Fruit fly (Drosophila melanogaster) whole organism, embryonic: Measurements from ENCODE around the gene ssp5.

Experiments used
- Aef1 ChIP-seq: fragments of 200-800 bp; sonication (Bioruptor generic); IDR thresholded peaks from 3 replicates; pipeline ENCODE4 v1.3.6; 2022; ENCODE audit warnings: missing biosample characterization, missing genetic modification characterization
- Bteb2 ChIP-seq: fragments of 200-800 bp; sonication (Bioruptor generic); optimal IDR thresholded peaks from 2 replicates; lab custom pipeline; 2016; ENCODE audit warnings: missing biosample characterization, missing genetic modification characterization
- C15 ChIP-seq: fragments of 200-800 bp; sonication (Bioruptor generic); IDR thresholded peaks from 3 replicates; pipeline ENCODE4 v1.3.6; 2022; ENCODE audit warnings: missing biosample characterization, missing genetic modification characterization
- CG13624 ChIP-seq: fragments of 200-800 bp; sonication (Bioruptor generic); optimal IDR thresholded peaks from 2 replicates; lab custom pipeline; 2016; ENCODE audit warnings: missing biosample characterization, missing genetic modification characterization
- CG32772 ChIP-seq: fragments of 200-800 bp; sonication (Bioruptor generic); IDR thresholded peaks from 2 replicates; pipeline ENCODE4 v1.3.6; 2022; ENCODE audit warnings: missing biosample characterization, missing genetic modification characterization
- CG33557 ChIP-seq: fragments of 200-800 bp; sonication (Bioruptor generic); optimal IDR thresholded peaks from 2 replicates; lab custom pipeline; 2019; ENCODE audit warnings: missing biosample characterization, mild to moderate bottlenecking, missing genetic modification characterization, moderate library complexity
- CG34422 ChIP-seq: fragments of 200-800 bp; sonication (Bioruptor generic); IDR thresholded peaks from 3 replicates; pipeline ENCODE4 v1.3.6; 2022; ENCODE audit warnings: missing biosample characterization, missing genetic modification characterization
- CG4820 ChIP-seq: fragments of 200-800 bp; sonication (Bioruptor generic); optimal IDR thresholded peaks from 3 replicates; lab custom pipeline; 2016; ENCODE audit warnings: missing biosample characterization, missing genetic modification characterization
- CG7745 ChIP-seq: fragments of 200-800 bp; sonication (Bioruptor generic); optimal IDR thresholded peaks from 2 replicates; lab custom pipeline; 2018; ENCODE audit warnings: missing biosample characterization, mild to moderate bottlenecking, missing genetic modification characterization, moderate library complexity
- CG8944 ChIP-seq: fragments of 200-800 bp; sonication (Bioruptor generic); optimal IDR thresholded peaks from 3 replicates; lab custom pipeline; 2016; ENCODE audit warnings: missing biosample characterization, missing genetic modification characterization
- CrebB ChIP-seq: fragments of 200-800 bp; sonication (Bioruptor generic); optimal IDR thresholded peaks from 3 replicates; lab custom pipeline; 2018; ENCODE audit warnings: missing biosample characterization, mild to moderate bottlenecking, missing genetic modification characterization
- Doc3 ChIP-seq: fragments of 200-800 bp; sonication (Bioruptor generic); IDR thresholded peaks from 3 replicates; pipeline ENCODE4 v1.3.6; 2022; ENCODE audit warnings: missing biosample characterization, missing genetic modification characterization; ENCODE audit not compliant: partially characterized antibody
- E2f1 ChIP-seq: fragments of 200-800 bp; sonication (Bioruptor generic); IDR thresholded peaks from 2 replicates; pipeline ENCODE4 v1.3.6; 2022; ENCODE audit warnings: missing biosample characterization, missing genetic modification characterization
- E2f2 ChIP-seq: fragments of 200-800 bp; sonication (Bioruptor generic); IDR thresholded peaks from 2 replicates; pipeline ENCODE4 v1.3.6; 2022; ENCODE audit warnings: missing biosample characterization, missing genetic modification characterization
- Ets65A ChIP-seq: fragments of 200-800 bp; sonication (Bioruptor generic); peaks from one replicate; lab custom pipeline; 2016; ENCODE audit warnings: missing biosample characterization, missing genetic modification characterization
- Ets97D ChIP-seq: fragments of 200-800 bp; sonication (Bioruptor generic); optimal IDR thresholded peaks from 3 replicates; lab custom pipeline; 2016; ENCODE audit warnings: missing biosample characterization, missing genetic modification characterization
- HLH54F ChIP-seq: fragments of 200-800 bp; sonication (Bioruptor generic); optimal IDR thresholded peaks from 3 replicates; lab custom pipeline; 2016; ENCODE audit warnings: missing biosample characterization, missing genetic modification characterization
- Hmr ChIP-seq: fragments of 200-800 bp; sonication (Bioruptor generic); optimal IDR thresholded peaks from 3 replicates; lab custom pipeline; 2017; ENCODE audit warnings: mild to moderate bottlenecking, missing biosample characterization, missing genetic modification reagents, missing genetic modification characterization
- Nf-YA ChIP-seq: fragments of 200-800 bp; sonication (Bioruptor generic); IDR thresholded peaks from 2 replicates; pipeline ENCODE4 v1.3.6; 2022; ENCODE audit warnings: missing biosample characterization, missing genetic modification characterization
- PHDP ChIP-seq: fragments of 200-800 bp; sonication (Bioruptor generic); optimal IDR thresholded peaks from 3 replicates; lab custom pipeline; 2018; ENCODE audit warnings: missing biosample characterization, mild to moderate bottlenecking, missing genetic modification characterization, moderate library complexity
- Sin3A ChIP-seq: fragments of >200 bp; optimal IDR thresholded peaks from 2 replicates; lab custom pipeline; 2018
- Six4 ChIP-seq: fragments of 200-800 bp; sonication (Bioruptor generic); optimal IDR thresholded peaks from 2 replicates; lab custom pipeline; 2016; ENCODE audit warnings: missing biosample characterization, missing genetic modification characterization
- Spps ChIP-seq: fragments of 200-800 bp; sonication (Bioruptor generic); optimal IDR thresholded peaks from 2 replicates; lab custom pipeline; 2018; ENCODE audit warnings: missing biosample characterization, mild to moderate bottlenecking, missing genetic modification characterization
- Sry-β ChIP-seq: fragments of 200-800 bp; sonication (Bioruptor generic); optimal IDR thresholded peaks from 2 replicates; lab custom pipeline; 2018; ENCODE audit warnings: missing biosample characterization, mild to moderate bottlenecking, missing genetic modification characterization, moderate library complexity
- TFAM ChIP-seq: fragments of 200-800 bp; sonication (Bioruptor generic); optimal IDR thresholded peaks from 2 replicates; lab custom pipeline; 2017; ENCODE audit warnings: missing biosample characterization, missing genetic modification characterization, inconsistent platforms
- ab ChIP-seq: fragments of 200-800 bp; sonication (Bioruptor generic); optimal IDR thresholded peaks from 2 replicates; lab custom pipeline; 2016; ENCODE audit warnings: missing biosample characterization, missing genetic modification characterization
- chif ChIP-seq, 2 experiments: fragments of 200-800 bp; sonication (Bioruptor generic); optimal IDR thresholded peaks; 3 replicates each; lab custom pipeline; 2016; ENCODE audit warnings: missing biosample characterization in 2 of 2, missing genetic modification characterization in 2 of 2
- chn ChIP-seq: fragments of 200-800 bp; sonication (Bioruptor generic); optimal IDR thresholded peaks from 2 replicates; lab custom pipeline; 2016; ENCODE audit warnings: missing biosample characterization, missing genetic modification characterization
- dan ChIP-seq: fragments of 200-800 bp; sonication (Bioruptor generic); IDR thresholded peaks from 2 replicates; pipeline ENCODE4 v1.3.6; 2022; ENCODE audit warnings: missing biosample characterization, missing genetic modification characterization
- danr ChIP-seq: fragments of 200-800 bp; sonication (Bioruptor generic); IDR thresholded peaks from 2 replicates; pipeline ENCODE4 v1.3.6; 2022; ENCODE audit warnings: missing biosample characterization, missing genetic modification characterization
- fd64A ChIP-seq: fragments of 200-800 bp; sonication (Bioruptor generic); optimal IDR thresholded peaks from 3 replicates; lab custom pipeline; 2018; ENCODE audit warnings: missing biosample characterization, mild to moderate bottlenecking, missing genetic modification characterization
- hb ChIP-seq: fragments of 200-800 bp; sonication (Bioruptor generic); IDR thresholded peaks from 3 replicates; pipeline ENCODE4 v1.3.6; 2022; ENCODE audit warnings: missing biosample characterization, missing genetic modification characterization; ENCODE audit not compliant: partially characterized antibody
- nau ChIP-seq: fragments of 200-800 bp; sonication (Bioruptor generic); optimal IDR thresholded peaks from 3 replicates; lab custom pipeline; 2017; ENCODE audit warnings: missing biosample characterization, mild to moderate bottlenecking, missing genetic modification characterization, missing genetic modification reagents
- nerfin-2 ChIP-seq: fragments of 200-800 bp; sonication (Bioruptor generic); IDR thresholded peaks from 2 replicates; pipeline ENCODE4 v1.3.6; 2022; ENCODE audit warnings: missing biosample characterization, missing genetic modification characterization; ENCODE audit not compliant: partially characterized antibody
- odd ChIP-seq: fragments of 200-800 bp; sonication (Bioruptor generic); optimal IDR thresholded peaks from 2 replicates; lab custom pipeline; 2017; ENCODE audit warnings: missing biosample characterization, mild to moderate bottlenecking, missing genetic modification characterization
- otp ChIP-seq: fragments of 200-800 bp; sonication (Bioruptor generic); IDR thresholded peaks from 3 replicates; pipeline ENCODE4, ENCODE4 v1.3.6; 2022; ENCODE audit warnings: missing biosample characterization, missing genetic modification characterization
- p53 ChIP-seq: fragments of 200-800 bp; sonication (Bioruptor generic); optimal IDR thresholded peaks from 2 replicates; lab custom pipeline; 2016; ENCODE audit warnings: missing biosample characterization, missing genetic modification characterization
- pros ChIP-seq: fragments of 200-800 bp; sonication (Bioruptor generic); optimal IDR thresholded peaks from 3 replicates; lab custom pipeline; 2019; ENCODE audit warnings: missing biosample characterization, mild to moderate bottlenecking, missing genetic modification characterization, moderate library complexity
- pum ChIP-seq: fragments of 200-800 bp; sonication (Bioruptor generic); optimal IDR thresholded peaks from 2 replicates; lab custom pipeline; 2016; ENCODE audit warnings: missing biosample characterization, missing genetic modification characterization
- shn ChIP-seq: fragments of 200-800 bp; sonication (Bioruptor generic); optimal IDR thresholded peaks from 3 replicates; lab custom pipeline; 2016; ENCODE audit warnings: missing biosample characterization, missing genetic modification characterization
- slbo ChIP-seq: fragments of 200-800 bp; sonication (Bioruptor generic); IDR thresholded peaks from 2 replicates; pipeline ENCODE4 v1.3.6; 2022; ENCODE audit warnings: missing biosample characterization, missing genetic modification characterization
- sna ChIP-seq: fragments of 200-800 bp; sonication (Bioruptor generic); IDR thresholded peaks from 2 replicates; pipeline ENCODE4 v1.3.6; 2022; ENCODE audit warnings: missing biosample characterization, missing genetic modification characterization; ENCODE audit not compliant: partially characterized antibody
- so ChIP-seq: fragments of 200-800 bp; sonication (Bioruptor generic); IDR thresholded peaks from 3 replicates; pipeline ENCODE4 v1.3.6; 2022; ENCODE audit warnings: missing biosample characterization, missing genetic modification characterization
- toy ChIP-seq: fragments of 200-800 bp; sonication (Bioruptor generic); IDR thresholded peaks from 2 replicates; pipeline ENCODE4 v1.3.6; 2022; ENCODE audit warnings: missing biosample characterization, missing genetic modification characterization
- zf30C ChIP-seq: fragments of 200-800 bp; sonication (Bioruptor generic); optimal IDR thresholded peaks from 3 replicates; lab custom pipeline; 2018; ENCODE audit warnings: missing biosample characterization, mild to moderate bottlenecking, missing genetic modification characterization

ssp5 gene

dm6 chr3R:12031657-12032056 is 1.3 kb upstream of the ssp5 start, which contains the start of the genes CG31358, CG42504 and CG42505:
CG31358 (minus strand) TSS chr3R:12031757.
CG42504 (minus strand) TSS chr3R:12031757.
CG42505 (minus strand) TSS chr3R:12031757.
- no peak for TF ChIP-seq Spps (tag; lab: Kevin White, UChicago)
- no peak for TF ChIP-seq PHDP
- no peak for TF ChIP-seq Hmr (GFP tag; lab: Kevin White, UChicago)
- TF ChIP-seq CG34422 (GFP tag; lab: Robert Waterston, UW) = no peak
- no peak for TF ChIP-seq CG33557 (GFP tag; lab: Kevin White, UChicago)
- no peak for TF ChIP-seq Six4
- no peak for TF ChIP-seq CG7745 (tag; lab: Kevin White, UChicago)

- TF ChIP-seq CG13624 (GFP tag; lab: Kevin White, UChicago) (no peak), Sin3A (lab: Kevin White, UChicago) (no peak), Ets65A (GFP tag; lab: Kevin White, UChicago) (peak; percentile 87), HLH54F (no peak), Bteb2 (GFP tag; lab: Kevin White, UChicago) (no peak), CG8944 (no peak), pum (GFP tag; lab: Kevin White, UChicago) (no peak)
Measured at dm6 chr3R:12040228-12040627, 7.3 kb downstream of the ssp5 start, which contains the start of gene CG14736. CG14736 (plus strand) TSS chr3R:12040528.

dm6 chr3R:12049113-12049512 is 16.2 kb downstream of the ssp5 start, which contains the start of gene CG14739:
CG14739 (minus strand) TSS chr3R:12049213.
- no peak for TF ChIP-seq chn (GFP tag; lab: Kevin White, UChicago)
- no peak for TF ChIP-seq Doc3 (GFP tag; lab: Robert Waterston, UW)
- TF ChIP-seq Ets65A (GFP tag; lab: Kevin White, UChicago) = peak; percentile 40

DNA sequence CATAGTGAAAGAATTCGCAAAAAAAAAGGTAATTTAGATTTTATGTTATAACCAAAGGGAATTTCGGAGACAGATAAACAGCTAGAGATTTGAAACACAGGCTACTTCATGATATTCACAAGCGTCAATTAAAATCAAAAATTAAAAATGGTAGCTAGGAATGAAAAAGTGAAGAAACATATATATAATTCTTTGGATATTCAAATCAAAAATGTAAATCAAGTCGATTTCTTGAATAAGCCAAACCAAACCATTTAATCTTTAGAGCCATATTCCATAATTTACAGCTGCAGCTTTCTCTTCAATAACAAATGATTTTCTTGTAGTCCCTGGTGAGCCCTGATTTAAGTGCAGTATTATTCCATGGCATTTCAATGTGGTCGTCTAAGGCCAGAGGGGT is 29.9 kb downstream of the ssp5 start, which contains the start of gene CG14740:
CG14740 (minus strand) TSS at position 101 of the 400 bp plus-strand sequence.
- TF ChIP-seq Sry-β (GFP tag; lab: Kevin White, UChicago) (no peak), CrebB (tag; lab: Kevin White, UChicago) (no peak), odd (no peak), toy (no peak), pros (GFP tag; lab: Kevin White, UChicago) (no peak), dan (no peak), E2f2 (GFP tag; lab: Robert Waterston, UW) (no peak)

dm6 chr3R:12078961-12079360 is 46.0 kb downstream of the ssp5 start:
- no peak for TF ChIP-seq ab
- TF ChIP-seq fd64A (GFP tag; lab: Kevin White, UChicago) = peak; percentile 1
- TF ChIP-seq Aef1 (GFP tag; lab: Robert Waterston, UW) = peak; percentile 87
- TF ChIP-seq p53 (GFP tag; lab: Kevin White, UChicago) = no peak
- TF ChIP-seq so (GFP tag; lab: Robert Waterston, UW) = peak; percentile 77
- TF ChIP-seq nau (GFP tag; lab: Kevin White, UChicago) = peak; percentile 36
- peak; percentile 82 for TF ChIP-seq CG32772 (GFP tag; lab: Robert Waterston, UW)
- no peak for TF ChIP-seq nerfin-2 (GFP tag; lab: Robert Waterston, UW)
- no peak for TF ChIP-seq CG4820 (GFP tag; lab: Kevin White, UChicago)
- no peak for TF ChIP-seq Sry-β (GFP tag; lab: Kevin White, UChicago)
- peak; percentile 69; the same call in 2 of the 3 replicates for TF ChIP-seq otp (GFP tag; lab: Robert Waterston, UW)
- no peak for TF ChIP-seq shn (GFP tag; lab: Kevin White, UChicago)
- no peak for TF ChIP-seq CG13624 (GFP tag; lab: Kevin White, UChicago)
- no peak for TF ChIP-seq TFAM
- TF ChIP-seq zf30C (GFP tag; lab: Kevin White, UChicago) = no peak
- no peak for TF ChIP-seq chif (GFP tag; optimal IDR thresholded peaks at IDR 0.05; lab: Kevin White, UChicago)
- no peak for TF ChIP-seq Ets97D (GFP tag; lab: Kevin White, UChicago)
- peak; percentile 65; the same call in 1 of the 2 replicates for TF ChIP-seq Nf-YA
- TF ChIP-seq E2f1 (GFP tag; lab: Robert Waterston, UW) = peak; percentile 82
- no peak for TF ChIP-seq sna (GFP tag; lab: Robert Waterston, UW)
- 0 out of 2 replicates have a peak, but pooled peaks have one; percentile 48 for TF ChIP-seq toy
- TF ChIP-seq hb (GFP tag; lab: Robert Waterston, UW) = no peak
- peak; percentile 62; the same call in 1 of the 3 replicates for TF ChIP-seq C15 (GFP tag; lab: Robert Waterston, UW)
- peak; percentile 89 for TF ChIP-seq slbo (GFP tag; lab: Robert Waterston, UW)
- peak; percentile 14; the same call in 1 of the 2 replicates for TF ChIP-seq danr (GFP tag; lab: Robert Waterston, UW)
